Fruit fly (Drosophila melanogaster): ENCODE results near the gene spo.

DNA sequence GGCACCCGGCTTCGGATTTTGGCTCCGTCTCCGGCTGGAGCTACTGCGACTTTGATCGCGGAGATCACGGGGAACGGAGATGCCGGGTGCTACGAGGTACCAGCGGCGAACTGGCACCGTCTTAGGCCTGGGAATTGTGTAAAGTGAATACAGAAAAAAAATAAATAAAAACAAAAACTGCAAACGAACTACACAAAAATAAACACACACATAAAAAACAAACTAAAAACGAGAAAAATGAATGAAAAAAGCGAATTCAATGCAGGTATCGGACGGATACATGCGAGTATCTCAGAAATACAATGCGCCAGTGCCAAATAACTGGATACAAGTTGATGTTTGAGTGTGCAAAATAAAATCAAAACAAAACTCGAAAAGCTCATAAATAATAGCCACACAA, 12.6 kb downstream of the spo start:
- no peak for TF ChIP-seq toe (GFP tag; optimal IDR thresholded peaks at IDR 0.05)
- no peak for TF ChIP-seq cnc (optimal IDR thresholded peaks at IDR 0.05)
- TF ChIP-seq kay (GFP tag; ENCODE audit: borderline replicate concordance) = no peak
- no peak for TF ChIP-seq ovo (GFP tag; optimal IDR thresholded peaks at IDR 0.05)
- TF ChIP-seq Mnt (GFP tag; optimal IDR thresholded peaks at IDR 0.05) = no peak
- TF ChIP-seq CG14711 (tag; optimal IDR thresholded peaks at IDR 0.05) = no peak
- TF ChIP-seq Clk (GFP tag; optimal IDR thresholded peaks at IDR 0.05) = no peak
- TF ChIP-seq Hr96 (GFP tag; optimal IDR thresholded peaks at IDR 0.05) = no peak
- TF ChIP-seq CG5204 (GFP tag; optimal IDR thresholded peaks at IDR 0.05) = no peak

Measured in whole organism, adult.